Worm (Caenorhabditis elegans) whole organism, midembryonic: Measurements from ENCODE around the gene K03D3.2.

Source experiments
- T22C8.4 ChIP-seq: fragments of 200-800 bp; sonication (Bioruptor generic); IDR thresholded peaks from 2 replicates; pipeline ENCODE4 v1.3.6; 2022; ENCODE audit warnings: missing genetic modification characterization, missing compliant biosample characterization
- cog-1 ChIP-seq: sonication (generic microtip); optimal IDR thresholded peaks from 2 replicates; lab custom pipeline; 2016; ENCODE audit warnings: missing genetic modification characterization, missing compliant biosample characterization
- flt-1 ChIP-seq: fragments of 200-800 bp; sonication (Bioruptor generic); IDR thresholded peaks from 2 replicates; pipeline ENCODE4 v1.3.6; 2022; ENCODE audit warnings: missing genetic modification characterization, missing compliant biosample characterization
- klf-2 ChIP-seq: fragments of 200-800 bp; sonication (Bioruptor generic); conservative IDR thresholded peaks from 2 replicates; pipeline ENCODE4 v1.3.6; 2022; ENCODE audit warnings: missing genetic modification reagents, missing genetic modification characterization, missing compliant biosample characterization
- med-1 ChIP-seq: sonication (generic microtip); optimal IDR thresholded peaks from 2 replicates; lab custom pipeline; 2017; ENCODE audit warnings: missing genetic modification characterization, mild to moderate bottlenecking, missing compliant biosample characterization, antibody characterized with exemption, missing genetic modification reagents; ENCODE audit not compliant: insufficient read depth
- ref-1 ChIP-seq: fragments of 200-800 bp; sonication (Bioruptor generic); conservative IDR thresholded peaks from 2 replicates; pipeline ENCODE4 v1.3.6; 2022; ENCODE audit warnings: missing genetic modification reagents, missing genetic modification characterization, missing compliant biosample characterization
- tab-1 ChIP-seq: fragments of 200-800 bp; sonication (Bioruptor generic); IDR thresholded peaks from 2 replicates; pipeline ENCODE4 v1.3.6; 2022; ENCODE audit warnings: missing genetic modification characterization, missing compliant biosample characterization
- ztf-23 ChIP-seq: fragments of 200-800 bp; sonication (Bioruptor generic); IDR thresholded peaks from 2 replicates; pipeline ENCODE4 v1.3.6; 2022; ENCODE audit warnings: missing genetic modification reagents, missing genetic modification characterization, missing compliant biosample characterization
- ztf-29 ChIP-seq: fragments of 200-800 bp; sonication (Bioruptor generic); IDR thresholded peaks from 2 replicates; pipeline ENCODE4 v1.3.6; 2022; ENCODE audit warnings: missing genetic modification reagents, missing genetic modification characterization, missing compliant biosample characterization

The K03D3.2 gene

ce11 chrIV:16293889-16294288 lies 34.5 kb downstream of the K03D3.2 start:
- TF ChIP-seq tab-1 (GFP tag; lab: Robert Waterston, UW) (no peak), ztf-23 (no peak), ref-1 (GFP tag; lab: Robert Waterston, UW) (no peak), klf-2 (GFP tag; lab: Robert Waterston, UW) (no peak), ztf-29 (GFP tag; lab: Robert Waterston, UW) (no peak), flt-1 (no peak), T22C8.4 (GFP tag; lab: Robert Waterston, UW) (no peak), med-1 (GFP tag; lab: Kevin White, UChicago) (no peak), cog-1 (no peak)

ce11 chrIV:16290745-16291144 lies 37.7 kb downstream of the K03D3.2 start, which contains the start of gene srz-75:
Gene srz-75 (minus strand): TSS chrIV:16290845.
- TF ChIP-seq T22C8.4 (GFP tag; lab: Robert Waterston, UW), result no peak
- no peak for TF ChIP-seq ref-1 (GFP tag; lab: Robert Waterston, UW)
- no peak for TF ChIP-seq tab-1 (GFP tag; lab: Robert Waterston, UW)
- no peak for TF ChIP-seq klf-2 (GFP tag; lab: Robert Waterston, UW)
- TF ChIP-seq ztf-23, result no peak
- TF ChIP-seq cog-1, result no peak
- no peak for TF ChIP-seq flt-1
- TF ChIP-seq med-1 (GFP tag; lab: Kevin White, UChicago), result no peak
- TF ChIP-seq ztf-29 (GFP tag; lab: Robert Waterston, UW), result no peak

- no peak for TF ChIP-seq tab-1 (GFP tag; lab: Robert Waterston, UW)
These were observed 47.8 kb downstream of the K03D3.2 start, which contains the start of gene clec-191 for ce11 chrIV:16280614-16281013. Gene clec-191 (minus strand): TSS chrIV:16280714.
